Worm (Caenorhabditis elegans) whole organism, L2 larva: ENCODE measurements around the gene srt-74.

Experiments used
- F13H6.1 ChIP-seq: sonication (generic microtip); optimal IDR thresholded peaks from 2 replicates; lab custom pipeline; 2016; ENCODE audit warnings: missing genetic modification characterization, missing compliant biosample characterization
- aly-2 ChIP-seq: fragments of 150-350 bp; optimal IDR thresholded peaks from 2 replicates; lab custom pipeline; 2014; ENCODE audit warnings: missing biosample characterization, missing genetic modification characterization
- ama-1 ChIP-seq: fragments of 150-350 bp; optimal IDR thresholded peaks from 2 replicates; lab custom pipeline; 2018; ENCODE audit warnings: inconsistent platforms
- ceh-16 ChIP-seq: fragments of 150-350 bp; optimal IDR thresholded peaks from 2 replicates; lab custom pipeline; 2014; ENCODE audit warnings: missing biosample characterization, missing genetic modification characterization
- ceh-82 ChIP-seq: fragments of 150-350 bp; optimal IDR thresholded peaks from 2 replicates; lab custom pipeline; 2014; ENCODE audit warnings: missing biosample characterization, missing genetic modification characterization
- dmd-4 ChIP-seq: sonication (generic microtip); optimal IDR thresholded peaks from 2 replicates; lab custom pipeline; 2017; ENCODE audit warnings: missing biosample characterization, missing genetic modification characterization
- egl-27 ChIP-seq: sonication (generic microtip); optimal IDR thresholded peaks from 3 replicates; lab custom pipeline; 2017; ENCODE audit warnings: missing biosample characterization, missing genetic modification reagents, missing genetic modification characterization
- elt-3 ChIP-seq: sonication (generic microtip); optimal IDR thresholded peaks from 2 replicates; lab custom pipeline; 2017; ENCODE audit warnings: missing biosample characterization, missing genetic modification characterization
- nhr-11 ChIP-seq: fragments of 150-350 bp; optimal IDR thresholded peaks from 2 replicates; lab custom pipeline; 2014; ENCODE audit warnings: missing biosample characterization, missing genetic modification characterization
- nhr-21 ChIP-seq: fragments of 150-350 bp; optimal IDR thresholded peaks from 2 replicates; lab custom pipeline; 2014; ENCODE audit warnings: missing biosample characterization, missing genetic modification characterization
- nhr-237 ChIP-seq: fragments of 150-350 bp; optimal IDR thresholded peaks from 2 replicates; lab custom pipeline; 2014; ENCODE audit warnings: missing biosample characterization, missing genetic modification characterization
- sma-9 ChIP-seq, 2 experiments: fragments of 150-350 bp in 1 of 2; sonication (generic microtip) in 1 of 2; optimal IDR thresholded peaks; 2 replicates each; lab custom pipeline; 2014 to 2016; ENCODE audit warnings: missing genetic modification characterization in 2 of 2, mild to moderate bottlenecking in 1 of 2, missing biosample characterization in 1 of 2, missing compliant biosample characterization in 1 of 2, missing genetic modification reagents in 1 of 2, moderate library complexity in 1 of 2
- unc-39 ChIP-seq: fragments of 150-350 bp; optimal IDR thresholded peaks from 2 replicates; lab custom pipeline; 2014; ENCODE audit warnings: missing biosample characterization, missing genetic modification characterization
- unc-55 ChIP-seq: fragments of 150-350 bp; sonication (generic microtip); optimal IDR thresholded peaks from 3 replicates; lab custom pipeline; 2014; ENCODE audit warnings: missing biosample characterization, missing genetic modification reagents, missing genetic modification characterization

ce11 chrV:14248654-14249053 is 33.5 kb downstream of the srt-74 start, which contains the start of gene K02E11.6:
- TF ChIP-seq nhr-21 (tag; lab: Kevin White, UChicago) (no peak), sma-9 (GFP tag; optimal IDR thresholded peaks at IDR 0.05; lab: Kevin White, UChicago) (no peak), sma-9 (tag; optimal IDR thresholded peaks at IDR 0.05; lab: Kevin White, UChicago) (no peak), ceh-82 (tag; lab: Kevin White, UChicago) (no peak), unc-55 (GFP tag; lab: Kevin White, UChicago) (no peak), nhr-11 (tag; lab: Kevin White, UChicago) (no peak), ama-1 (lab: Kevin White, UChicago) (no peak), elt-3 (tag; lab: Kevin White, UChicago) (no peak), unc-39 (tag; lab: Kevin White, UChicago) (no peak), dmd-4 (tag; lab: Kevin White, UChicago) (no peak), aly-2 (no peak), egl-27 (no peak), F13H6.1 (tag; lab: Kevin White, UChicago) (no peak), nhr-237 (tag; lab: Kevin White, UChicago) (no peak), ceh-16 (tag; lab: Kevin White, UChicago) (no peak)
